Worm (Caenorhabditis elegans) whole organism, L4/young adult: ENCODE data around the gene F09F9.3.

Experiments used
- W03F9.2 ChIP-seq: fragments of 150-350 bp; optimal IDR thresholded peaks from 2 replicates; lab custom pipeline; 2014; ENCODE audit warnings: missing biosample characterization, missing genetic modification characterization
- him-1 ChIP-seq: sonication (generic microtip); optimal IDR thresholded peaks from 2 replicates; lab custom pipeline; 2016; ENCODE audit warnings: missing genotype, missing genetic modification reagents, missing genetic modification characterization, missing compliant biosample characterization

- TF ChIP-seq him-1 (no peak), W03F9.2 (tag; lab: Kevin White, UChicago) (no peak)
Measured at ce11 chrX:4159929-4160328, 39.1 kb upstream of the F09F9.3 start.
